Fruit fly (Drosophila melanogaster): ENCODE results near the gene CG12684.

The CG12684 gene

DNA sequence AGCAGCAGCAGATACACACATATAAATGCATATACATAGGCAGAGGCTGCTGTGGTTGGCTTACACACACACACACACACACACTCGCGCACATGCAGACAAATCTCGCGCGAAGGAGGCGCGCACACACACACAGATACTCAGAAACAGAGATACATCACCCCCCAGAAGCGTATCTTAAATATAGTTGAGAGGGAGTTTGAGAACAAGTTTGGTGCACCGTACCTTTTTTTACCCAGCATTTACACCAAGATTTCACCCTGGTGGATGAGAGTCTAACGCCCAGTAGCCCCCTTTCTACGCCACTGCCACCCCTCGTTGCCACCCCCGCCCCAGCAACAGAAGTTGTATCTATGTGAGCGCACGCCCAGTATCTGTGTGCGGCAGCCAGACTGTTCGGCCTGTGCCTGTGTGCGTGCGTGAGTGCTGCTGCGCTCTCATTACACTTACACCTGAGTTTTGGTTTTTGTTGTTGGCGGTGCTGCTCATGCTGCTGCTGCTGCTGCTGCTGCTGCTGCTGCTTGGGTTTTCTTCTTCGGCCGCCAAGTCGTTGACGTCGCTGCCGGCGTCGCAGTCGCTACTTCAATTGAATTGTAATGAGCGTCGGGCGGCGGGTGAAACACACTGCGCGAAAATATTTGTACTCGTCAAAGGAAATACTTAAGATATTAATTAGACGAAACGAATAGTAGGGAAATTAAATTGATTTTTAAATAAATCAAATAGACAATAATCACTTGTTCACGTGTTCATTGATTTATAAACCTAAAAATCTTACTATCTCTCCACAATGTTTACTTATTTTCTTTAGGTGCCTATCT is 18.4 kb upstream of the CG12684 start (continued):
- TF ChIP-seq CG15514 (GFP tag; optimal IDR thresholded peaks at IDR 0.05), result peak; percentile 60
- TF ChIP-seq Fer3 (tag; optimal IDR thresholded peaks at IDR 0.05), result peak; percentile 70
- TF ChIP-seq fd3F (GFP tag; optimal IDR thresholded peaks at IDR 0.05), result peak; percentile 49
- no peak for TF ChIP-seq CG33213 (GFP tag; optimal IDR thresholded peaks at IDR 0.05)
- peak; percentile 51 for TF ChIP-seq tx (GFP tag; optimal IDR thresholded peaks at IDR 0.05)
- peak; percentile 87; the same call in 1 of the 2 replicates for TF ChIP-seq sens-2 (GFP tag; IDR thresholded peaks at IDR 0.05)
- TF ChIP-seq nmo (GFP tag; optimal IDR thresholded peaks at IDR 0.05), result peak; percentile 80
- TF ChIP-seq jing (GFP tag; optimal IDR thresholded peaks at IDR 0.05), result peak; percentile 90
- peak; percentile 81 for TF ChIP-seq oc (tag; optimal IDR thresholded peaks at IDR 0.05)
- peak; percentile 56; the same call in 1 of the 2 replicates for TF ChIP-seq CG4360 (GFP tag; IDR thresholded peaks at IDR 0.05)
- no peak for TF ChIP-seq CG1647 (GFP tag; optimal IDR thresholded peaks at IDR 0.05)
- TF ChIP-seq CG16779 (GFP tag; IDR thresholded peaks at IDR 0.05), result peak; percentile 77
- TF ChIP-seq Oaz (GFP tag; IDR thresholded peaks at IDR 0.05), result peak; percentile 69
- 0 out of 3 replicates have a peak, but pooled peaks have one; percentile 38 for TF ChIP-seq zen2 (GFP tag; IDR thresholded peaks at IDR 0.05; ENCODE audit: partially characterized antibody)
- no peak for TF ChIP-seq pho (GFP tag; optimal IDR thresholded peaks at IDR 0.05)
- peak in 1 of 2 experiments; percentile 90 for TF ChIP-seq dpn (GFP tag; optimal IDR thresholded peaks at IDR 0.05)
- peak; percentile 89 for TF ChIP-seq dmrt11E (tag; optimal IDR thresholded peaks at IDR 0.05)
- TF ChIP-seq MBD-R2 (GFP tag; IDR thresholded peaks at IDR 0.05), result peak; percentile 74
- TF ChIP-seq Ssrp (tag; optimal IDR thresholded peaks at IDR 0.05), result peak; percentile 69
- TF ChIP-seq peb (GFP tag; IDR thresholded peaks at IDR 0.05), result peak; percentile 86
- no peak for TF ChIP-seq nerfin-2 (GFP tag; IDR thresholded peaks at IDR 0.05; ENCODE audit: partially characterized antibody)
- peak; percentile 83 for TF ChIP-seq CG3847 (GFP tag; IDR thresholded peaks at IDR 0.05)
- TF ChIP-seq jumu (GFP tag; optimal IDR thresholded peaks at IDR 0.05), result peak; percentile 67
- TF ChIP-seq CG11504 (tag; optimal IDR thresholded peaks at IDR 0.05), result peak; percentile 78
- no peak for TF ChIP-seq amos (GFP tag; IDR thresholded peaks at IDR 0.05; ENCODE audit: partially characterized antibody)
- TF ChIP-seq CG7963 (GFP tag; IDR thresholded peaks at IDR 0.05; ENCODE audit: partially characterized antibody), result no peak
- TF ChIP-seq odd (GFP tag; optimal IDR thresholded peaks at IDR 0.05), result peak; percentile 33
- peak; percentile 82 for TF ChIP-seq ATbp (GFP tag; optimal IDR thresholded peaks at IDR 0.05)
- TF ChIP-seq CG18011 (GFP tag; optimal IDR thresholded peaks at IDR 0.05), result peak; percentile 62
- peak; percentile 85 for TF ChIP-seq Abd-B (GFP tag; optimal IDR thresholded peaks at IDR 0.05)
- peak; percentile 28 for TF ChIP-seq sqz (GFP tag; optimal IDR thresholded peaks at IDR 0.05)
- peak; percentile 89 for TF ChIP-seq Aef1 (GFP tag; IDR thresholded peaks at IDR 0.05)
- TF ChIP-seq Mad (GFP tag; optimal IDR thresholded peaks at IDR 0.05), result no peak
- TF ChIP-seq CG4404 (GFP tag; IDR thresholded peaks at IDR 0.05), result peak; percentile 94
- no peak for TF ChIP-seq CTCF (GFP tag; optimal IDR thresholded peaks at IDR 0.05)
- peak; percentile 73 for TF ChIP-seq Fer1 (GFP tag; optimal IDR thresholded peaks at IDR 0.05)
- TF ChIP-seq Ptx1 (GFP tag; IDR thresholded peaks at IDR 0.05), result peak; percentile 94
- peak; percentile 83 for TF ChIP-seq esg (GFP tag; conservative IDR thresholded peaks at IDR 0.05)
- TF ChIP-seq NK7.1 (GFP tag; optimal IDR thresholded peaks at IDR 0.05), result no peak
- TF ChIP-seq pan (optimal IDR thresholded peaks at IDR 0.05), result no peak
- peak in 1 of 2 experiments; percentile 93 for TF ChIP-seq pan (GFP tag; optimal IDR thresholded peaks at IDR 0.05 in 1 of 2, IDR thresholded peaks at IDR 0.05 in 1 of 2)
- peak; percentile 90 for TF ChIP-seq CG6689 (GFP tag; IDR thresholded peaks at IDR 0.05)
- TF ChIP-seq gfzf (GFP tag; optimal IDR thresholded peaks at IDR 0.05), result no peak
- TF ChIP-seq CG12942 (GFP tag; optimal IDR thresholded peaks at IDR 0.05), result peak; percentile 83
- peak; percentile 50 for TF ChIP-seq CG7786 (GFP tag; optimal IDR thresholded peaks at IDR 0.05)
- peak; percentile 36 for TF ChIP-seq CHES-1-like (GFP tag; optimal IDR thresholded peaks at IDR 0.05)
- TF ChIP-seq CG12104 (GFP tag; optimal IDR thresholded peaks at IDR 0.05), result peak; percentile 30
- TF ChIP-seq Eip74EF (GFP tag; optimal IDR thresholded peaks at IDR 0.05), result no peak

All from whole organism, embryonic.